Fruit fly (Drosophila melanogaster) whole organism, embryonic: ENCODE measurements around the gene gt.

Experiments
- Awh ChIP-seq: fragments of 200-800 bp; sonication (Bioruptor generic); IDR thresholded peaks from 2 replicates; pipeline ENCODE4, ENCODE4 v1.3.6; 2022; ENCODE audit warnings: missing biosample characterization, missing genetic modification characterization
- C15 ChIP-seq: fragments of 200-800 bp; sonication (Bioruptor generic); IDR thresholded peaks from 3 replicates; pipeline ENCODE4 v1.3.6; 2022; ENCODE audit warnings: missing biosample characterization, missing genetic modification characterization
- CG10654 ChIP-seq: fragments of 200-800 bp; sonication (Bioruptor generic); optimal IDR thresholded peaks from 2 replicates; lab custom pipeline; 2016; ENCODE audit warnings: missing biosample characterization, missing genetic modification characterization
- CG1233 ChIP-seq: fragments of 200-800 bp; sonication (Bioruptor generic); optimal IDR thresholded peaks from 4 replicates; lab custom pipeline; 2018; ENCODE audit warnings: missing biosample characterization, mild to moderate bottlenecking, missing genetic modification characterization
- CG14014 ChIP-seq: fragments of 200-800 bp; sonication (Bioruptor generic); IDR thresholded peaks from 2 replicates; pipeline ENCODE4 v1.3.6; 2022; ENCODE audit warnings: missing biosample characterization, missing genetic modification characterization
- CG15601 ChIP-seq: fragments of 200-800 bp; sonication (Bioruptor generic); optimal IDR thresholded peaks from 3 replicates; lab custom pipeline; 2019; ENCODE audit warnings: missing biosample characterization, mild to moderate bottlenecking, missing genetic modification characterization, moderate library complexity
- CG1603 ChIP-seq: fragments of 200-800 bp; sonication (Bioruptor generic); optimal IDR thresholded peaks from 2 replicates; lab custom pipeline; 2019; ENCODE audit warnings: missing biosample characterization, mild to moderate bottlenecking, missing genetic modification characterization, moderate library complexity
- CG16813 ChIP-seq: fragments of 200-800 bp; sonication (Bioruptor generic); IDR thresholded peaks from 3 replicates; pipeline ENCODE4 v1.3.6; 2022; ENCODE audit warnings: missing biosample characterization, missing genetic modification characterization; ENCODE audit not compliant: partially characterized antibody
- CG17328 ChIP-seq: fragments of 200-800 bp; sonication (Bioruptor generic); IDR thresholded peaks from 2 replicates; pipeline ENCODE4 v1.3.6; 2022; ENCODE audit warnings: missing biosample characterization, missing genetic modification characterization
- CG1792 ChIP-seq: fragments of 200-800 bp; sonication (Bioruptor generic); optimal IDR thresholded peaks from 2 replicates; lab custom pipeline; 2016; ENCODE audit warnings: missing biosample characterization, missing genetic modification characterization
- CG2129 ChIP-seq: fragments of 200-800 bp; sonication (Bioruptor generic); IDR thresholded peaks from 2 replicates; pipeline ENCODE4 v1.3.6; 2022; ENCODE audit warnings: missing biosample characterization, missing genetic modification characterization; ENCODE audit not compliant: partially characterized antibody
- CG2889 ChIP-seq: fragments of 200-800 bp; sonication (Bioruptor generic); IDR thresholded peaks from 3 replicates; pipeline ENCODE4 v1.3.6; 2022; ENCODE audit warnings: missing biosample characterization, missing genetic modification characterization
- CG3726 ChIP-seq: fragments of 200-800 bp; sonication (Bioruptor generic); IDR thresholded peaks from 3 replicates; pipeline ENCODE4, ENCODE4 v1.3.6; 2022; ENCODE audit warnings: missing biosample characterization, missing genetic modification characterization
- CG43689 ChIP-seq: fragments of 200-800 bp; sonication (Bioruptor generic); IDR thresholded peaks from 2 replicates; pipeline ENCODE4 v1.3.6; 2022; ENCODE audit warnings: missing biosample characterization, missing genetic modification characterization
- CG6791 ChIP-seq: fragments of 200-800 bp; sonication (Bioruptor generic); IDR thresholded peaks from 3 replicates; pipeline ENCODE4 v1.3.6; 2022; ENCODE audit warnings: missing biosample characterization, missing genetic modification characterization; ENCODE audit not compliant: partially characterized antibody
- CG8359 ChIP-seq: fragments of 200-800 bp; sonication (Bioruptor generic); optimal IDR thresholded peaks from 2 replicates; lab custom pipeline; 2017; ENCODE audit warnings: missing biosample characterization, mild to moderate bottlenecking, missing genetic modification characterization, borderline replicate concordance
- CG8924 ChIP-seq: fragments of 200-800 bp; optimal IDR thresholded peaks from 3 replicates; lab custom pipeline; 2019; ENCODE audit warnings: missing biosample characterization, mild to moderate bottlenecking, missing genetic modification characterization, moderate library complexity
- CG9215 ChIP-seq: fragments of 200-800 bp; sonication (Bioruptor generic); IDR thresholded peaks from 2 replicates; pipeline ENCODE4 v1.3.6; 2022; ENCODE audit warnings: missing biosample characterization, missing genetic modification characterization
- Dfd ChIP-seq, 2 experiments: fragments of >200 bp; optimal IDR thresholded peaks; 2 replicates each; lab custom pipeline; 2017; ENCODE audit warnings: missing biosample characterization in 2 of 2, missing genetic modification characterization in 2 of 2
- Dip2 ChIP-seq: fragments of 200-800 bp; sonication (Bioruptor generic); IDR thresholded peaks from 2 replicates; pipeline ENCODE4 v1.3.6; 2022; ENCODE audit warnings: missing biosample characterization, missing genetic modification characterization
- Dll ChIP-seq: fragments of 200-800 bp; sonication (Bioruptor generic); IDR thresholded peaks from 4 replicates; pipeline ENCODE4 v1.3.6; 2022; ENCODE audit warnings: missing biosample characterization, missing genetic modification characterization; ENCODE audit not compliant: partially characterized antibody
- Doc3 ChIP-seq: fragments of 200-800 bp; sonication (Bioruptor generic); IDR thresholded peaks from 3 replicates; pipeline ENCODE4 v1.3.6; 2022; ENCODE audit warnings: missing biosample characterization, missing genetic modification characterization; ENCODE audit not compliant: partially characterized antibody
- H2.0 ChIP-seq: fragments of 200-800 bp; sonication (Bioruptor generic); IDR thresholded peaks from 2 replicates; pipeline ENCODE4 v1.3.6; 2022; ENCODE audit warnings: missing biosample characterization, missing genetic modification characterization
- HLHmδ ChIP-seq: fragments of 200-800 bp; sonication (Bioruptor generic); optimal IDR thresholded peaks from 2 replicates; lab custom pipeline; 2018; ENCODE audit warnings: missing biosample characterization, mild to moderate bottlenecking, missing genetic modification characterization, moderate library complexity
- HmgD ChIP-seq: fragments of 200-800 bp; sonication (Bioruptor generic); optimal IDR thresholded peaks from 3 replicates; lab custom pipeline; 2016; ENCODE audit warnings: missing biosample characterization, missing genetic modification characterization
- HmgZ ChIP-seq: fragments of 200-800 bp; sonication (Bioruptor generic); optimal IDR thresholded peaks from 2 replicates; lab custom pipeline; 2018; ENCODE audit warnings: missing biosample characterization, mild to moderate bottlenecking, missing genetic modification characterization
- Hr3 ChIP-seq: fragments of 200-800 bp; sonication (Bioruptor generic); optimal IDR thresholded peaks from 3 replicates; lab custom pipeline; 2016; ENCODE audit warnings: missing biosample characterization, missing genetic modification characterization
- Jarid2 ChIP-seq: fragments of 200-800 bp; sonication (Bioruptor generic); optimal IDR thresholded peaks from 3 replicates; lab custom pipeline; 2017; ENCODE audit warnings: mild to moderate bottlenecking, missing biosample characterization, missing genetic modification reagents, missing genetic modification characterization
- Nf-YC ChIP-seq: fragments of 200-800 bp; optimal IDR thresholded peaks from 3 replicates; lab custom pipeline; 2019; ENCODE audit warnings: missing biosample characterization, mild to moderate bottlenecking, missing genetic modification characterization, moderate library complexity
- Opbp ChIP-seq: fragments of 200-800 bp; sonication (Bioruptor generic); IDR thresholded peaks from 3 replicates; pipeline ENCODE4 v1.3.6; 2022; ENCODE audit warnings: missing biosample characterization, missing genetic modification characterization; ENCODE audit not compliant: partially characterized antibody
- Rx ChIP-seq: fragments of 200-800 bp; sonication (Bioruptor generic); IDR thresholded peaks from 2 replicates; pipeline ENCODE4 v1.3.6; 2022; ENCODE audit warnings: missing biosample characterization, missing genetic modification characterization
- Ssrp ChIP-seq: fragments of 200-800 bp; sonication (Bioruptor generic); optimal IDR thresholded peaks from 2 replicates; lab custom pipeline; 2018; ENCODE audit warnings: missing biosample characterization, mild to moderate bottlenecking, missing genetic modification characterization, moderate library complexity
- abd-A ChIP-seq: fragments of 200-800 bp; sonication (Bioruptor generic); optimal IDR thresholded peaks from 3 replicates; lab custom pipeline; 2019; ENCODE audit warnings: missing biosample characterization, mild to moderate bottlenecking, missing genetic modification characterization, moderate library complexity
- al ChIP-seq: fragments of 200-800 bp; sonication (Bioruptor generic); IDR thresholded peaks from 2 replicates; pipeline ENCODE4 v1.3.6; 2022; ENCODE audit warnings: missing biosample characterization, missing genetic modification characterization
- bbx ChIP-seq: fragments of 200-800 bp; sonication (Bioruptor generic); IDR thresholded peaks from 2 replicates; pipeline ENCODE4 v1.3.6; 2022; ENCODE audit warnings: missing biosample characterization, missing genetic modification characterization; ENCODE audit not compliant: partially characterized antibody
- chif ChIP-seq, 2 experiments: fragments of 200-800 bp; sonication (Bioruptor generic); optimal IDR thresholded peaks; 3 replicates each; lab custom pipeline; 2016; ENCODE audit warnings: missing biosample characterization in 2 of 2, missing genetic modification characterization in 2 of 2
- dati ChIP-seq: fragments of 200-800 bp; sonication (Bioruptor generic); IDR thresholded peaks from 2 replicates; pipeline ENCODE4 v1.3.6; 2022; ENCODE audit warnings: missing biosample characterization, missing genetic modification characterization
- dpn ChIP-seq, 2 experiments: fragments of 200-800 bp; sonication (Bioruptor generic); optimal IDR thresholded peaks; 3 replicates each; lab custom pipeline; 2016; ENCODE audit warnings: missing biosample characterization in 2 of 2, missing genetic modification characterization in 2 of 2
- eyg ChIP-seq: fragments of 200-800 bp; sonication (Bioruptor generic); optimal IDR thresholded peaks from 3 replicates; lab custom pipeline; 2016; ENCODE audit warnings: missing biosample characterization, missing genetic modification characterization
- hbn ChIP-seq: fragments of 200-800 bp; sonication (Bioruptor generic); IDR thresholded peaks from 2 replicates; pipeline ENCODE4 v1.3.6; 2022; ENCODE audit warnings: missing biosample characterization, missing genetic modification characterization; ENCODE audit not compliant: partially characterized antibody
- insv ChIP-seq, 2 experiments: fragments of 200-800 bp; sonication (Bioruptor generic); optimal IDR thresholded peaks; 3 replicates each; lab custom pipeline; 2016 to 2018; ENCODE audit warnings: missing biosample characterization in 2 of 2, missing genetic modification characterization in 2 of 2
- kay ChIP-seq: fragments of 200-800 bp; sonication (Bioruptor generic); optimal IDR thresholded peaks from 2 replicates; lab custom pipeline; 2016; ENCODE audit warnings: missing biosample characterization, missing genetic modification characterization
- knrl ChIP-seq: fragments of 200-800 bp; sonication (Bioruptor generic); IDR thresholded peaks from 3 replicates; pipeline ENCODE4 v1.3.6; 2022; ENCODE audit warnings: missing biosample characterization, missing genetic modification characterization; ENCODE audit not compliant: partially characterized antibody
- maf-S ChIP-seq: fragments of 200-800 bp; sonication (Bioruptor generic); optimal IDR thresholded peaks from 2 replicates; lab custom pipeline; 2016; ENCODE audit warnings: missing biosample characterization, missing genetic modification characterization
- nmo ChIP-seq: fragments of 200-800 bp; sonication (Bioruptor generic); optimal IDR thresholded peaks from 2 replicates; lab custom pipeline; 2018; ENCODE audit warnings: missing biosample characterization, mild to moderate bottlenecking, missing genetic modification characterization, moderate library complexity
- pita ChIP-seq: fragments of 200-800 bp; sonication (Bioruptor generic); optimal IDR thresholded peaks from 2 replicates; lab custom pipeline; 2017; ENCODE audit warnings: missing biosample characterization, mild to moderate bottlenecking, missing genetic modification characterization
- pum ChIP-seq: fragments of 200-800 bp; sonication (Bioruptor generic); optimal IDR thresholded peaks from 2 replicates; lab custom pipeline; 2016; ENCODE audit warnings: missing biosample characterization, missing genetic modification characterization
- pzg ChIP-seq: fragments of 200-800 bp; sonication (Bioruptor generic); optimal IDR thresholded peaks from 3 replicates; lab custom pipeline; 2018; ENCODE audit warnings: missing biosample characterization, mild to moderate bottlenecking, missing genetic modification characterization, moderate library complexity
- sna ChIP-seq: fragments of 200-800 bp; sonication (Bioruptor generic); IDR thresholded peaks from 2 replicates; pipeline ENCODE4 v1.3.6; 2022; ENCODE audit warnings: missing biosample characterization, missing genetic modification characterization; ENCODE audit not compliant: partially characterized antibody
- tgo ChIP-seq: fragments of 200-800 bp; sonication (Bioruptor generic); IDR thresholded peaks from 3 replicates; pipeline ENCODE4 v1.3.6; 2022; ENCODE audit warnings: missing biosample characterization, missing genetic modification characterization
- unc-4 ChIP-seq: fragments of 200-800 bp; sonication (Bioruptor generic); IDR thresholded peaks from 2 replicates; pipeline ENCODE4 v1.3.6; 2022; ENCODE audit warnings: missing biosample characterization, missing genetic modification characterization; ENCODE audit not compliant: partially characterized antibody

The gt gene

dm6 chrX:2443798-2444197, 15.0 kb upstream of the gt start, which contains the start of gene tko (continued):
- TF ChIP-seq Dfd (GFP tag; optimal IDR thresholded peaks at IDR 0.05; lab: Kevin White, UChicago) = no peak
- TF ChIP-seq al (GFP tag; lab: Robert Waterston, UW) = no peak
- peak; percentile 51 for TF ChIP-seq nmo
- peak; percentile 14 for TF ChIP-seq CG15601
- TF ChIP-seq dati (GFP tag; lab: Robert Waterston, UW) = no peak
- TF ChIP-seq Rx (GFP tag; lab: Robert Waterston, UW) = no peak
- TF ChIP-seq bbx (GFP tag; lab: Robert Waterston, UW) = peak; percentile 96
- no peak for TF ChIP-seq Awh (GFP tag; lab: Robert Waterston, UW)
- no peak for TF ChIP-seq CG1233 (GFP tag; lab: Kevin White, UChicago)
- TF ChIP-seq dpn (GFP tag; optimal IDR thresholded peaks at IDR 0.05; lab: Kevin White, UChicago) = peak; percentile 20 to 39
- peak; percentile 85 for TF ChIP-seq sna
- peak; percentile 98 for TF ChIP-seq pzg (GFP tag; lab: Kevin White, UChicago)
- TF ChIP-seq CG8359 (GFP tag; lab: Kevin White, UChicago) = no peak
- no peak for TF ChIP-seq CG8924 (tag; lab: Kevin White, UChicago)
- no peak for TF ChIP-seq tgo
- peak; percentile 95 for TF ChIP-seq hbn
- no peak for TF ChIP-seq Jarid2 (GFP tag; lab: Kevin White, UChicago)
- no peak for TF ChIP-seq CG9215 (GFP tag; lab: Robert Waterston, UW)
- peak in 1 of 2 experiments; percentile 97 for TF ChIP-seq insv (GFP tag; optimal IDR thresholded peaks at IDR 0.05; lab: Kevin White, UChicago)
- TF ChIP-seq CG2889 (GFP tag; lab: Robert Waterston, UW) = no peak
- TF ChIP-seq chif (GFP tag; optimal IDR thresholded peaks at IDR 0.05; lab: Kevin White, UChicago) = no peak
- no peak for TF ChIP-seq eyg (GFP tag; lab: Kevin White, UChicago)
- TF ChIP-seq CG2129 (GFP tag; lab: Robert Waterston, UW) = peak; percentile 60
- TF ChIP-seq Dll (GFP tag; lab: Robert Waterston, UW) = peak; percentile 92
- no peak for TF ChIP-seq Hr3 (GFP tag; lab: Kevin White, UChicago)
- TF ChIP-seq CG14014 (GFP tag; lab: Robert Waterston, UW) = no peak
- TF ChIP-seq Doc3 (GFP tag; lab: Robert Waterston, UW) = peak; percentile 82
- TF ChIP-seq H2.0 (GFP tag; lab: Robert Waterston, UW) = no peak
- TF ChIP-seq Dip2 (GFP tag; lab: Robert Waterston, UW) = no peak
- no peak for TF ChIP-seq CG10654 (GFP tag; lab: Kevin White, UChicago)
- TF ChIP-seq Opbp = peak; percentile 97
- no peak for TF ChIP-seq CG17328
- peak; percentile 28 for TF ChIP-seq Nf-YC (tag; lab: Kevin White, UChicago)
- no peak for TF ChIP-seq kay (GFP tag; lab: Kevin White, UChicago)
- TF ChIP-seq CG16813 = peak; percentile 96
- TF ChIP-seq HmgD = peak; percentile 54
- TF ChIP-seq CG6791 (GFP tag; lab: Robert Waterston, UW) = peak; percentile 96
- TF ChIP-seq CG3726 (GFP tag; lab: Robert Waterston, UW) = no peak
- TF ChIP-seq HLHmδ = no peak
- TF ChIP-seq C15 (GFP tag; lab: Robert Waterston, UW) = no peak
- TF ChIP-seq CG1603 (tag; lab: Kevin White, UChicago) = peak; percentile 88
- peak; percentile 96 for TF ChIP-seq knrl
- peak; percentile 93 for TF ChIP-seq unc-4 (GFP tag; lab: Robert Waterston, UW)
- peak; percentile 94 for TF ChIP-seq pita (GFP tag; lab: Kevin White, UChicago)
- no peak for TF ChIP-seq maf-S (GFP tag; lab: Kevin White, UChicago)
- TF ChIP-seq Ssrp = no peak
- TF ChIP-seq CG1792 = no peak
- TF ChIP-seq CG43689 (GFP tag; lab: Robert Waterston, UW) = no peak
- TF ChIP-seq pum (GFP tag; lab: Kevin White, UChicago) = no peak
- peak; percentile 84 for TF ChIP-seq HmgZ (tag; lab: Kevin White, UChicago)
- TF ChIP-seq abd-A = no peak
